Worm (Caenorhabditis elegans): Measurements from ENCODE around the gene ceh-7.

The ceh-7 gene

DNA sequence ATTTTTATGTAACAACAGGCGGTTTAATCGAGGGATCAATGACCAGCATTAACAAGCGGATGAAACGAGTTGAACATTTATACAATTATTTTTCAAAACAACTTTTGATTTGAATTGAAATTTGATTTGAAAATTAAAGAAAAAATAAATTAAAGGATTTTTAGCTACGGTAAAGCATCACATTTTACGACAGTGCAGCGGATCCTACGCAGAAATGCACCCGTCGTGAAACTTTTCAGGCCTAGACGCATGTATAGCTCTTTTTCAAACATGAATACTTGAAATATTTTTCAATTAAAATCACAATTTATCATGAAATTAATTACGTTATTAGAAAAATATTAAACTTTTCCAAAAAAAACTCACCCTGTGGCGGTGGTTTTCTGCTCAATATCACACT is 2.6 kb downstream of the ceh-7 start:
- TF ChIP-seq sdz-12 (GFP tag; optimal IDR thresholded peaks at IDR 0.05): no peak
- TF ChIP-seq saeg-2 (GFP tag; IDR thresholded peaks at IDR 0.05): no peak
- no peak for TF ChIP-seq fos-1 (tag; optimal IDR thresholded peaks at IDR 0.05)
- TF ChIP-seq zag-1 (tag; optimal IDR thresholded peaks at IDR 0.05): no peak
- peak in 1 of 2 experiments; percentile 84 for TF ChIP-seq lsy-2 (tag; optimal IDR thresholded peaks at IDR 0.05)
- no peak for TF ChIP-seq D1046.2 (GFP tag; IDR thresholded peaks at IDR 0.05)
- TF ChIP-seq mxl-2 (GFP tag; conservative IDR thresholded peaks at IDR 0.05): no peak
- TF ChIP-seq zip-11 (GFP tag; IDR thresholded peaks at IDR 0.05): no peak
- no peak for TF ChIP-seq dmd-6 (GFP tag; IDR thresholded peaks at IDR 0.05)
- TF ChIP-seq F37D6.2 (tag; optimal IDR thresholded peaks at IDR 0.05): no peak
- TF ChIP-seq pqm-1 (tag; optimal IDR thresholded peaks at IDR 0.05): no peak
- no peak for TF ChIP-seq zfp-3 (GFP tag; conservative IDR thresholded peaks at IDR 0.05)
- TF ChIP-seq ceh-28 (tag; optimal IDR thresholded peaks at IDR 0.05): no peak
- TF ChIP-seq unc-62 (GFP tag; optimal IDR thresholded peaks at IDR 0.05 in 1 of 2): peak in 1 of 2 experiments; percentile 49
- no peak for TF ChIP-seq unc-62 (tag; optimal IDR thresholded peaks at IDR 0.05)
- no peak for TF ChIP-seq F44E2.7 (GFP tag; IDR thresholded peaks at IDR 0.05)
- TF ChIP-seq rbr-2 (tag; optimal IDR thresholded peaks at IDR 0.05): no peak

DNA sequence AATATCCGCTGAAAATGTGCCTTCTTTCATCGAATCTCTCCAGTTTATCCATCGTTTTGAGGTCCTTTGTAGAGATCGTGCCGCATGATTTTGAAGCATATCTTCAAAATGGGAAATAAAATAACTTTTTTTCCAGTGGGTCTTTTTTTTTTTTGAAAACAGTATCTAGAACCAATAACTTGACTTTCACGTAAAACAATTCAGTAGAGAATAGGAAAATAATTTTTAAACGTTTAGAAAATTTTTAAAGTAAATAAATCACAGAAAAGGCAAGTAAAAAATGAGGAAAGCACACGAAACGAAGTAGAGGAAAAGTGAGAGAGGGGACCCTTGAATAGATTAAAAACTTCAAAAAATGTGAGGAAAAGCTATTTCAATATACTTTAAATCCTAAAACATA is 4.8 kb downstream of the ceh-7 start, which contains the start of gene chdh-1:
TSS of gene chdh-1 (minus strand) at position 101 of the 400 bp plus-strand sequence.
- TF ChIP-seq unc-130 (GFP tag; optimal IDR thresholded peaks at IDR 0.05): no peak
- no peak for TF ChIP-seq nhr-6 (tag; optimal IDR thresholded peaks at IDR 0.05)
- TF ChIP-seq daf-12 (tag; optimal IDR thresholded peaks at IDR 0.05): no peak
- TF ChIP-seq ama-1 (optimal IDR thresholded peaks at IDR 0.05): peak; percentile 45
- peak in 1 of 2 experiments; percentile 31 for TF ChIP-seq unc-62 (GFP tag; optimal IDR thresholded peaks at IDR 0.05 in 1 of 2)
- no peak for TF ChIP-seq unc-62 (tag; optimal IDR thresholded peaks at IDR 0.05)

DNA sequence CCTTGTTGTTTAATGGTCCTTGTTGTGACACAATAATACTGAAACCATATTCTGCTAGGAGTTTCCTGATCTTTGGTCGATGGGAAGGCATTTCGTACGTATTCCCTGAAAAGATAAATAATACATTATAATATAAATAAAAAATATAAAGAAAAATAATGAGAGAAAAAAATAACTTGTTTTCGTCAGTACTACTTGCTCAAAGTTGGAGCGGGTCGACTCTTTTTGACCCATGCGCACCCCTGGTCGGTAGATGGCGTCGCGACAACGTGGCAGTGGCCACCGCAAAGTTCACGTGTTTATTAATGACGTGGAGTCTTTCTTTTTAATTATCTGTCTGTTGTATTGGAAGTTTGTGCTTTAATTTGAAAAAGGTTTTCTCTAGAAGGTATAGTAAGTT is 7.8 kb downstream of the ceh-7 start, which contains the start of gene C34C6.10:
TSS of gene C34C6.10 (minus strand) at position 101 of the 400 bp plus-strand sequence.
- TF ChIP-seq hlh-30 (tag; optimal IDR thresholded peaks at IDR 0.05; ENCODE audit: insufficient read depth) (no peak), hmg-1.1 (GFP tag; IDR thresholded peaks at IDR 0.05) (no peak), nhr-41 (GFP tag; IDR thresholded peaks at IDR 0.05) (no peak), daf-12 (tag; optimal IDR thresholded peaks at IDR 0.05) (no peak), daf-16 (GFP tag; optimal IDR thresholded peaks at IDR 0.05) (no peak), daf-16 (tag; optimal IDR thresholded peaks at IDR 0.05) (no peak)

DNA sequence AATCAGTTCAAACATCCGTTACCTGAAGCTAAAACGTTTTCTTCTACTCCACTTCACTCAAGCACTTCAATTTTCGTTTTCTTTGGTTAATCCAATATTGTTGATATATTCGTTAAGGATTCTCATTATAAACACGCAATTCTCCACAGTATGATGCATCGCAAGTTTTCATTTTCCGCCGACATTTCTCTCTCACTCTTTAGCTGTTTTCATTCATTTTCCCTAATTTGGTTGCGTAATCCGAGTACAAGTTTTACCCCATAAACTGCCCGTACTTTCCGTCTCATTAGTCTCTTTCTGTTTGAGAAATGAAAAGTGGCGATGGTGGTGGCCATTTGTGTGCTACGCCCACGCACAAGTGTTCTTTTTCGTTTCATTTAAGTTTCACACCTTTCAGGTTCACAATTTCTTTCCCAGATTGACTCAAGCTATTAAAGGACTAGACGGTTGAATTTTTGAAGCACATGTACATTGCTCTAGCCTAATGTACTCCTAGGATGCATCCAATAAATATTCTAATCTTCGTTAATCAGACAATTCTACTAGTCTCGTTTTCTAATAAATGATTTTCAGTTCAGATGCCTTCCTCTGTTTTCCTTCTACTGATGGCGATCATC is 12.2 kb downstream of the ceh-7 start, which contains the start of gene C34C6.3:
TSS of gene C34C6.3 (plus strand) at position 567 of the 617 bp plus-strand sequence.
- TF ChIP-seq T20F7.1 (GFP tag; optimal IDR thresholded peaks at IDR 0.05) (no peak), aly-2 (tag; optimal IDR thresholded peaks at IDR 0.05) (no peak), unc-62 (GFP tag; optimal IDR thresholded peaks at IDR 0.05 in 1 of 2) (peak in 1 of 2 experiments; percentile 34), unc-62 (tag; optimal IDR thresholded peaks at IDR 0.05) (no peak)

DNA sequence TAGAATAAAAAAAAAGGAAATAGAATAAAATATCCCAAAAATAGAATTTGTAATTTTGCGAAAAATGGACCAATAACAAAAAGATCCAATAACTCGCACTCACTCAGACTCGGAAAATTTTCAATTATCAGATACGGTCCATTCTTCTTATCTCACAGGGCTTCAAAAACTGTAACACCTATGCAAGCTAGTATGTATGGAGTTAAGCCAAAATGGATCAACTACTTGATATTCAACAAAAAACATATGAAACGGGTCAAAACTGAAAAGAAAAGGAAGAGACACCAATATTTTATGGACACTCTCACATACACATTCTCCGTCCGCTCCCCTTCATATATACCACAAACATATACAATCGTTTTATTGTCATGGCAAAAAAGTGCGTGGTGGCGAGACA is 18.0 kb downstream of the ceh-7 start, which contains the start of gene C34C6.9:
TSS of gene C34C6.9 (plus strand) at position 301 of the 400 bp plus-strand sequence.
- TF ChIP-seq gei-8 (GFP tag; optimal IDR thresholded peaks at IDR 0.05) (no peak), aha-1 (tag) (peak; percentile 39)

DNA sequence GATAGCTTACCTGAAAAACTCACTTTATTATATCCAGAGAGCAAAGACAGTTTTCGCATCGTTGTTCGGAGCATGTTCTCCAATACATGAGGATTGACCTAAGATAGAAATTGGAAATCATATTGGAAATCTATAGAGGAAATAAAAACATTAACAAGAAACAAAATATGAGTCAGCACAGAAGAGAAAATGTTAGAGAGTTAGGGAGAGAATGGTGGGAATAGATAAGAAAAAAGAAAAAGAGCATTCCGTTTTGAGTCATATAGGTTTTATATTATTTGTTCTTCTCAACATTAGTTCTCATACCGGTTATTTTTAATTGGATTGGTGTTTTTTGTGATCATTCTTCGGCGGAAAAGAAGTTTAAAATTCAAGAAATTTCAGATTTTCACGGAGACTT is 18.8 kb downstream of the ceh-7 start, which contains the start of gene hgap-2:
TSS of gene hgap-2 (minus strand) at position 101 of the 400 bp plus-strand sequence.
- no peak for TF ChIP-seq Y5F2A.4 (GFP tag; optimal IDR thresholded peaks at IDR 0.05)
- TF ChIP-seq nhr-6 (tag; optimal IDR thresholded peaks at IDR 0.05): peak; percentile 25
- TF ChIP-seq arid-1 (GFP tag; conservative IDR thresholded peaks at IDR 0.05): no peak
